Worm (Caenorhabditis elegans): ENCODE data around the gene F10C1.1.

The F10C1.1 gene

ce11 chrII:5781935-5782921 is 8.2 kb downstream of the F10C1.1 start, which contains the start of gene K05F1.6 (continued):
- peak; percentile 29 for TF ChIP-seq lin-11 (tag; optimal IDR thresholded peaks at IDR 0.05)
- peak; percentile 28 for TF ChIP-seq ceh-34 (tag; optimal IDR thresholded peaks at IDR 0.05)
- TF ChIP-seq ama-1 (optimal IDR thresholded peaks at IDR 0.05) = no peak
- TF ChIP-seq unc-42 (tag; optimal IDR thresholded peaks at IDR 0.05) = no peak
- TF ChIP-seq sox-2 (GFP tag; IDR thresholded peaks at IDR 0.05) = no peak
- peak; percentile 66 for TF ChIP-seq T23F11.4 (GFP tag; optimal IDR thresholded peaks at IDR 0.05)
- TF ChIP-seq ceh-30 (tag; optimal IDR thresholded peaks at IDR 0.05) = no peak
- TF ChIP-seq unc-3 (GFP tag; conservative IDR thresholded peaks at IDR 0.05) = no peak; the same call in 1 of the 2 replicates
- TF ChIP-seq unc-3 (tag; optimal IDR thresholded peaks at IDR 0.05) = peak; percentile 9
- TF ChIP-seq lim-6 (tag; optimal IDR thresholded peaks at IDR 0.05) = no peak
- TF ChIP-seq dve-1 (tag; optimal IDR thresholded peaks at IDR 0.05) = peak; percentile 73
- peak; percentile 24 for TF ChIP-seq pag-3 (tag; optimal IDR thresholded peaks at IDR 0.05; ENCODE audit: borderline replicate concordance)
- TF ChIP-seq ceh-45 (GFP tag; IDR thresholded peaks at IDR 0.05) = peak; percentile 65; the same call in 1 of the 2 replicates
- TF ChIP-seq unc-86 (tag; optimal IDR thresholded peaks at IDR 0.05) = no peak
- peak; percentile 55 for TF ChIP-seq gmeb-2 (tag; optimal IDR thresholded peaks at IDR 0.05)
- TF ChIP-seq hlh-15 (tag; optimal IDR thresholded peaks at IDR 0.05) = peak; percentile 17
- peak; percentile 67 for TF ChIP-seq sox-4 (tag; optimal IDR thresholded peaks at IDR 0.05)
- peak; percentile 17 for TF ChIP-seq ceh-24 (tag; optimal IDR thresholded peaks at IDR 0.05)
- TF ChIP-seq sdc-2 (tag; optimal IDR thresholded peaks at IDR 0.05) = peak; percentile 41
- TF ChIP-seq ztf-16 (tag; optimal IDR thresholded peaks at IDR 0.05) = peak; percentile 86
- TF ChIP-seq nfya-1 (tag; optimal IDR thresholded peaks at IDR 0.05) = peak; percentile 40
- TF ChIP-seq C08G9.2 (tag; optimal IDR thresholded peaks at IDR 0.05) = peak; percentile 54
- TF ChIP-seq eyg-1 (tag; optimal IDR thresholded peaks at IDR 0.05) = no peak
- TF ChIP-seq K09A11.1 (tag; optimal IDR thresholded peaks at IDR 0.05; ENCODE audit: insufficient read depth) = no peak
- TF ChIP-seq madf-2 (tag; optimal IDR thresholded peaks at IDR 0.05) = no peak
- peak; percentile 31 for TF ChIP-seq ceh-48 (tag; optimal IDR thresholded peaks at IDR 0.05)
- no peak for TF ChIP-seq hlh-30 (tag; optimal IDR thresholded peaks at IDR 0.05; ENCODE audit: insufficient read depth)
- TF ChIP-seq ets-4 (tag; optimal IDR thresholded peaks at IDR 0.05) = peak; percentile 6
- TF ChIP-seq fax-1 (tag; optimal IDR thresholded peaks at IDR 0.05) = no peak
- TF ChIP-seq che-1 (tag; optimal IDR thresholded peaks at IDR 0.05) = peak; percentile 63
- no peak for TF ChIP-seq ahr-1 (tag; optimal IDR thresholded peaks at IDR 0.05)
- no peak for TF ChIP-seq fkh-6 (tag; optimal IDR thresholded peaks at IDR 0.05)
- TF ChIP-seq odd-2 (tag; optimal IDR thresholded peaks at IDR 0.05) = peak; percentile 2
- TF ChIP-seq K02D7.2 (tag; optimal IDR thresholded peaks at IDR 0.05) = peak; percentile 77
- peak; percentile 61 for TF ChIP-seq ceh-9 (tag; optimal IDR thresholded peaks at IDR 0.05)
- peak; percentile 90 for TF ChIP-seq elt-2 (tag; optimal IDR thresholded peaks at IDR 0.05)
- no peak for TF ChIP-seq mec-3 (tag; optimal IDR thresholded peaks at IDR 0.05; ENCODE audit: borderline replicate concordance)
- no peak for TF ChIP-seq pax-1 (tag; optimal IDR thresholded peaks at IDR 0.05)
- no peak for TF ChIP-seq ceh-22 (tag; optimal IDR thresholded peaks at IDR 0.05)
- peak; percentile 44 for TF ChIP-seq ceh-6 (GFP tag; optimal IDR thresholded peaks at IDR 0.05)
- TF ChIP-seq tbx-7 (tag; optimal IDR thresholded peaks at IDR 0.05) = no peak
- TF ChIP-seq pat-9 (tag; optimal IDR thresholded peaks at IDR 0.05) = peak; percentile 42
- peak; percentile 49 for TF ChIP-seq nhr-232 (tag; optimal IDR thresholded peaks at IDR 0.05)
- no peak for TF ChIP-seq fkh-10 (GFP tag; optimal IDR thresholded peaks at IDR 0.05)
- TF ChIP-seq ttx-3 (tag; optimal IDR thresholded peaks at IDR 0.05) = peak; percentile 38
- peak; percentile 39 for TF ChIP-seq hlh-13 (GFP tag; optimal IDR thresholded peaks at IDR 0.05)
- peak; percentile 60 for TF ChIP-seq tbx-2 (tag; optimal IDR thresholded peaks at IDR 0.05)
- peak; percentile 55 for TF ChIP-seq dmd-4 (tag; optimal IDR thresholded peaks at IDR 0.05; ENCODE audit: borderline replicate concordance)
- no peak for TF ChIP-seq zip-5 (tag; optimal IDR thresholded peaks at IDR 0.05)
- TF ChIP-seq ceh-19 (GFP tag; optimal IDR thresholded peaks at IDR 0.05) = peak; percentile 73
